Fruit fly (Drosophila melanogaster): Measurements from ENCODE around the gene Gr10b.

DNA sequence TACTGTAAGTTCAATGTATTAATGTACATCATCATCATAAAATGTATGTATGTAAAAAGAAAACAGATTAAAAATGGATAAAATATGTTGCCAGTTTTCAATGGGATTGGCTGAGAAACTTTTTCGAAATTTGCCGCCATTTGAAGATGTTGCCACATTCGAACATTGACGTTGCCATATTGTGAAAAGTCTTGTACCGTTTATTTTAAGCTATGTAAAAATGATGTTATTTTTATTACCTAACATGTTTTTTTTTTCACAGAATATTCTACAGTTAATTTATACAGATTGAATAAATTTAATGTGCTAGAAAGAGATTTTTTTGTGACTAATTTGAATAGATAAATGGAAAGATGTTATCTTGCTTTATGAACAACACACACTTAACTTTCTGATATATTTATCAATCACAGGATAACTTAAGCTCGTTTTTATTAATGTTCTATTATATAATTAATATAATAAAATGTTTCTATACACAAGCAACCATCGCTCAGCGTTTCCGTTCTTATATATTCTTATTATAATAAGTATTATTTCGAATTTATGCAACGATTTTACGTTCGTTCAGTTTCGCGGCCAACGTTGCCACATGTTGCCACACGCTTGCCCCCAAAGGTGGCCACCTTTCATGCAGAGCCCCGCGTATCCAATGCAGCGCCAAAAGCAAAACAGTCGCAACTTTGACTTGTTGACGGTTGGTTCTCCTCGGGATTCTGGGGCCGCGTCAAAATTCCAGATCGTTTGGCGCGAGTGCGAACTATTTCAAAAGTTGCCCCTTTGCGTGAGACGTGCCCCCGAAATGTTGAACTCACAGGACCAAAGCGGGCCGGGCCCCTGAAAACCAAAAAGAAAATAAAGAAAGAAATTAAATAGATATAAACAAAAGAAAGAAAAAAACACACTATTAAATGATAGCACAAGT, 46.2 kb upstream of the Gr10b start, which contains the start of gene CG43155:
- no peak for TF ChIP-seq Hnf4 (GFP tag; optimal IDR thresholded peaks at IDR 0.05)
- no peak for TF ChIP-seq psq (GFP tag; optimal IDR thresholded peaks at IDR 0.05)
- TF ChIP-seq Dfd (GFP tag; optimal IDR thresholded peaks at IDR 0.05) = no peak
- no peak for TF ChIP-seq Hr78 (GFP tag; optimal IDR thresholded peaks at IDR 0.05)
- TF ChIP-seq br (GFP tag; optimal IDR thresholded peaks at IDR 0.05) = no peak
- TF ChIP-seq jim (GFP tag; optimal IDR thresholded peaks at IDR 0.05) = no peak
- no peak for TF ChIP-seq Dif (GFP tag; optimal IDR thresholded peaks at IDR 0.05; ENCODE audit: partially characterized antibody)
- no peak for TF ChIP-seq ey (GFP tag; optimal IDR thresholded peaks at IDR 0.05)
- TF ChIP-seq dmrt93B (GFP tag; optimal IDR thresholded peaks at IDR 0.05) = no peak
- no peak for TF ChIP-seq brk (GFP tag; optimal IDR thresholded peaks at IDR 0.05)
- no peak for TF ChIP-seq N (GFP tag; optimal IDR thresholded peaks at IDR 0.05)
- no peak for TF ChIP-seq CG9705 (GFP tag; optimal IDR thresholded peaks at IDR 0.05)
- TF ChIP-seq dl (GFP tag; optimal IDR thresholded peaks at IDR 0.05; ENCODE audit: insufficient read depth in 1 of 2, partially characterized antibody in 2 of 2) = no peak
- TF ChIP-seq tai (GFP tag; optimal IDR thresholded peaks at IDR 0.05) = no peak
